Fruit fly (Drosophila melanogaster): ENCODE results near the gene CG16704.

The CG16704 gene

dm6 chr2L:3703260-3703659 lies 10.9 kb upstream of the CG16704 start, which contains the start of gene CG2816 (continued):
- TF ChIP-seq CG10274 (GFP tag; optimal IDR thresholded peaks at IDR 0.05) = peak; percentile 88
- TF ChIP-seq CG12104 (GFP tag; optimal IDR thresholded peaks at IDR 0.05) = no peak
- TF ChIP-seq sc (optimal IDR thresholded peaks at IDR 0.05) = no peak
- no peak for TF ChIP-seq sc (GFP tag; optimal IDR thresholded peaks at IDR 0.05)
- no peak for TF ChIP-seq z (GFP tag; IDR thresholded peaks at IDR 0.05)
- TF ChIP-seq CG13894 (tag; optimal IDR thresholded peaks at IDR 0.05) = no peak
- TF ChIP-seq Bteb2 (GFP tag; optimal IDR thresholded peaks at IDR 0.05) = no peak
- peak; percentile 75 for TF ChIP-seq CG4282 (GFP tag; optimal IDR thresholded peaks at IDR 0.05)
- 0 out of 3 replicates have a peak, but pooled peaks have one; percentile 40 for TF ChIP-seq Optix (GFP tag; IDR thresholded peaks at IDR 0.05)
- TF ChIP-seq jigr1 (GFP tag; IDR thresholded peaks at IDR 0.05) = no peak
- TF ChIP-seq CG14965 (GFP tag; optimal IDR thresholded peaks at IDR 0.05; ENCODE audit: borderline replicate concordance) = no peak
- no peak for TF ChIP-seq croc (GFP tag; conservative IDR thresholded peaks at IDR 0.05)
- TF ChIP-seq tll (GFP tag; optimal IDR thresholded peaks at IDR 0.05) = no peak
- no peak for TF ChIP-seq gt (GFP tag; IDR thresholded peaks at IDR 0.05)
- no peak for TF ChIP-seq Sry-β (GFP tag; optimal IDR thresholded peaks at IDR 0.05)
- peak; percentile 56 for TF ChIP-seq CG16815 (GFP tag; optimal IDR thresholded peaks at IDR 0.05)
- peak; percentile 11 to 75 for TF ChIP-seq chif (GFP tag; optimal IDR thresholded peaks at IDR 0.05)
- peak; percentile 38 for TF ChIP-seq Side (GFP tag; optimal IDR thresholded peaks at IDR 0.05)
- TF ChIP-seq CG17612 (GFP tag; IDR thresholded peaks at IDR 0.05) = no peak
- no peak for TF ChIP-seq pnt (GFP tag; optimal IDR thresholded peaks at IDR 0.05)
- no peak for TF ChIP-seq CG6272 (GFP tag; IDR thresholded peaks at IDR 0.05)
- no peak for TF ChIP-seq kni (GFP tag; optimal IDR thresholded peaks at IDR 0.05)
- no peak for TF ChIP-seq CG18262 (tag; optimal IDR thresholded peaks at IDR 0.05)
- TF ChIP-seq dmrt99B (tag; optimal IDR thresholded peaks at IDR 0.05) = peak; percentile 48
- no peak for TF ChIP-seq CG8281 (tag; optimal IDR thresholded peaks at IDR 0.05)
- TF ChIP-seq fd3F (GFP tag; optimal IDR thresholded peaks at IDR 0.05) = peak; percentile 45
- no peak for TF ChIP-seq sim (GFP tag; IDR thresholded peaks at IDR 0.05)
- no peak for TF ChIP-seq CG31388 (GFP tag; optimal IDR thresholded peaks at IDR 0.05)
- no peak for TF ChIP-seq ewg (GFP tag; optimal IDR thresholded peaks at IDR 0.05)
- TF ChIP-seq CG32767 (GFP tag; IDR thresholded peaks at IDR 0.05) = 0 out of 2 replicates have a peak, but pooled peaks have one; percentile 14
- no peak for TF ChIP-seq eyg (GFP tag; optimal IDR thresholded peaks at IDR 0.05)
- peak; percentile 84 for TF ChIP-seq maf-S (GFP tag; optimal IDR thresholded peaks at IDR 0.05)
- no peak for TF ChIP-seq toy (GFP tag; IDR thresholded peaks at IDR 0.05)
- no peak for TF ChIP-seq NC2β (GFP tag; optimal IDR thresholded peaks at IDR 0.05)
- peak; percentile 86 for TF ChIP-seq lbe (GFP tag; optimal IDR thresholded peaks at IDR 0.05)
- peak; percentile 36 for TF ChIP-seq Fer2 (tag; optimal IDR thresholded peaks at IDR 0.05)
- no peak for TF ChIP-seq dmrt11E (tag; optimal IDR thresholded peaks at IDR 0.05)
- no peak for TF ChIP-seq CG30020 (tag; optimal IDR thresholded peaks at IDR 0.05)
- no peak for TF ChIP-seq Gsc (GFP tag; IDR thresholded peaks at IDR 0.05)
- 0 out of 2 replicates have a peak, but pooled peaks have one; percentile 20 for TF ChIP-seq CG14667 (GFP tag; IDR thresholded peaks at IDR 0.05)
- peak; percentile 81 for TF ChIP-seq gem (tag; optimal IDR thresholded peaks at IDR 0.05)
- TF ChIP-seq row (GFP tag; IDR thresholded peaks at IDR 0.05) = peak; percentile 84
- TF ChIP-seq chn (GFP tag; optimal IDR thresholded peaks at IDR 0.05) = peak; percentile 25
- no peak for TF ChIP-seq CG10979 (tag; optimal IDR thresholded peaks at IDR 0.05)
- TF ChIP-seq PHDP (tag; optimal IDR thresholded peaks at IDR 0.05) = peak; percentile 74
- TF ChIP-seq CG12219 (GFP tag; optimal IDR thresholded peaks at IDR 0.05) = peak; percentile 59
- TF ChIP-seq chinmo (GFP tag; IDR thresholded peaks at IDR 0.05; ENCODE audit: partially characterized antibody) = 0 out of 4 replicates have a peak, but pooled peaks have one; percentile 40
- no peak for TF ChIP-seq prd (optimal IDR thresholded peaks at IDR 0.05)
- TF ChIP-seq prd (GFP tag; IDR thresholded peaks at IDR 0.05) = no peak; the same call in 2 of the 3 replicates
- no peak for TF ChIP-seq CG12236 (GFP tag; optimal IDR thresholded peaks at IDR 0.05)
- TF ChIP-seq CG11504 (tag; optimal IDR thresholded peaks at IDR 0.05) = peak; percentile 55
- TF ChIP-seq CG2120 (GFP tag; optimal IDR thresholded peaks at IDR 0.05) = peak; percentile 97

Data from whole organism, embryonic.